Worm (Caenorhabditis elegans) whole organism, early embryonic: ENCODE results near the gene srw-10.

ENCODE experiments used
- B0310.2 ChIP-seq: sonication (generic microtip); optimal IDR thresholded peaks from 2 replicates; lab custom pipeline; 2016; ENCODE audit warnings: mild to moderate bottlenecking, missing genetic modification characterization, missing compliant biosample characterization
- F13C5.2 ChIP-seq: sonication (generic microtip); optimal IDR thresholded peaks from 2 replicates; lab custom pipeline; 2017; ENCODE audit warnings: mild to moderate bottlenecking, missing genetic modification characterization, inconsistent platforms, missing compliant biosample characterization
- aly-1 ChIP-seq: sonication (generic microtip); optimal IDR thresholded peaks from 2 replicates; lab custom pipeline; 2016; ENCODE audit warnings: missing genetic modification characterization, missing compliant biosample characterization
- ama-1 ChIP-seq: fragments of 150-350 bp; optimal IDR thresholded peaks from 2 replicates; lab custom pipeline; 2014
- ceh-13 ChIP-seq: fragments of 200-800 bp; sonication (Bioruptor generic); optimal IDR thresholded peaks from 2 replicates; lab custom pipeline; 2018; ENCODE audit warnings: mild to moderate bottlenecking, missing genetic modification characterization, missing compliant biosample characterization
- ceh-36 ChIP-seq: sonication (generic microtip); optimal IDR thresholded peaks from 2 replicates; lab custom pipeline; 2016; ENCODE audit warnings: missing genetic modification characterization, inconsistent platforms, missing compliant biosample characterization
- flt-1 ChIP-seq: fragments of 200-800 bp; sonication (Bioruptor generic); IDR thresholded peaks from 2 replicates; pipeline ENCODE4 v1.3.6; 2022; ENCODE audit warnings: missing genetic modification characterization, missing compliant biosample characterization
- hmbx-1 ChIP-seq: sonication (generic microtip); optimal IDR thresholded peaks from 2 replicates; lab custom pipeline; 2016; ENCODE audit warnings: mild to moderate bottlenecking, missing genetic modification characterization, missing compliant biosample characterization
- hmg-4 ChIP-seq: fragments of 200-800 bp; sonication (Bioruptor generic); optimal IDR thresholded peaks from 2 replicates; lab custom pipeline; 2018; ENCODE audit warnings: mild to moderate bottlenecking, missing genetic modification characterization, missing compliant biosample characterization
- pes-1 ChIP-seq: fragments of 200-800 bp; sonication (Bioruptor generic); IDR thresholded peaks from 2 replicates; pipeline ENCODE4 v1.3.6; 2022; ENCODE audit warnings: missing genetic modification reagents, missing genetic modification characterization, missing compliant biosample characterization
- scrt-1 ChIP-seq: fragments of 200-800 bp; sonication (Bioruptor generic); IDR thresholded peaks from 2 replicates; pipeline ENCODE4 v1.3.6; 2022; ENCODE audit warnings: missing genetic modification characterization, missing compliant biosample characterization
- sea-1 ChIP-seq: fragments of 200-800 bp; sonication (Bioruptor generic); conservative IDR thresholded peaks from 2 replicates; pipeline ENCODE4 v1.3.6; 2022; ENCODE audit warnings: missing genetic modification characterization, missing compliant biosample characterization
- tbx-11 ChIP-seq: fragments of 200-800 bp; sonication (Bioruptor generic); IDR thresholded peaks from 2 replicates; pipeline ENCODE4 v1.3.6; 2022; ENCODE audit warnings: missing genetic modification characterization, missing compliant biosample characterization
- tbx-37 ChIP-seq: fragments of 200-800 bp; sonication (Bioruptor generic); conservative IDR thresholded peaks from 2 replicates; pipeline ENCODE4 v1.3.6; 2022; ENCODE audit warnings: missing genetic modification reagents, missing genetic modification characterization, missing compliant biosample characterization

DNA sequence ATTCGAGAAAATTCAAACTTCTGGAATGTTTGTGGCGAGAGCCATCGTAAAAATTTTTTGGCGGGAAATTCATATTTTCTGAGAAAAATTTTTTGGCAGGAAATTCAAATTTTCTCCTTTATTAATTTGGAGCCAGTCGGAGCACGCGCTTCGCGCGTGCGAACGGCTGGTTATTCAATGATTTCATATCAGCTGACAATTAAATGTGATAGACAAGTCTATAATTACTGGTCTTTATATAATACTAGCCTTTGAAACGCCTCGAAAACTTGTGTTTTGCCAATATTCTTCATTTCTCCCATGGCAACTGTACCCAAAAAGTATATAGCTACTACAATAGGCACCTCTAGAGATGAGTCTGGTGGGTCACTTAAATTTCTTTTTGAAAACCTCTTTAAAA, at the start of gene srw-10:
- no peak for TF ChIP-seq B0310.2 (tag; lab: Kevin White, UChicago)
- no peak for TF ChIP-seq pes-1
- TF ChIP-seq flt-1 (GFP tag; lab: Robert Waterston, UW), result no peak
- no peak for TF ChIP-seq ama-1 (lab: Kevin White, UChicago)
- TF ChIP-seq ceh-13 (GFP tag; lab: Kevin White, UChicago), result no peak
- no peak for TF ChIP-seq tbx-37 (GFP tag; lab: Robert Waterston, UW)
- TF ChIP-seq F13C5.2 (tag; lab: Kevin White, UChicago), result no peak
- TF ChIP-seq scrt-1 (GFP tag; lab: Robert Waterston, UW), result no peak
- no peak for TF ChIP-seq tbx-11 (GFP tag; lab: Robert Waterston, UW)
- no peak for TF ChIP-seq sea-1 (GFP tag; lab: Robert Waterston, UW)
- TF ChIP-seq hmg-4, result no peak
- TF ChIP-seq aly-1 (tag; lab: Kevin White, UChicago), result no peak
- no peak for TF ChIP-seq ceh-36
- TF ChIP-seq hmbx-1 (tag; lab: Kevin White, UChicago), result no peak
